Fruit fly (Drosophila melanogaster) Kc167 (cell line): Measurements from ENCODE around the gene CG13708.

Experiments used
- h ChIP-seq: fragments of >200 bp; optimal IDR thresholded peaks from 3 replicates; lab custom pipeline; 2018; ENCODE audit warnings: missing external identifiers
- psq ChIP-seq: fragments of >200 bp; optimal IDR thresholded peaks from 2 replicates; lab custom pipeline; 2017; ENCODE audit warnings: missing external identifiers

DNA sequence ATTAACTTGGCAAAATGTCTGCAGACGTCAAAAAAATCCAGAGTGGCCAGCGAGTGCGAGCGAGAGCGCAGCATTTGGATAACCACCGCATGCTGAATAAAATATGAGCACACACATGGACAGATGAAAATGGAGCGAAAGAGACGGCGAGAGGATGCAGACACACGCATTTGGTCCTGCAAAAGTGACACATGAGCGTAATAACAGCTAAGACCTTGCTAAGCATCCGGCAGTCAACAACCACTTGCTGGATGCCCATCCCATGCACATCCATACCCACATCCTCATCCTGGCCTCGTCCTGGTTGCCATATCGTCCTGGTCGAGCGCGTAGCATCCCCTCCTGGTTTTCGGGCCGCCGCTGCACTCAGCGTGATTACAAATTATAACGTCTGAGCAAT lies 9.3 kb upstream of the CG13708 start:
- TF ChIP-seq h (lab: Kevin White, UChicago), result no peak
- TF ChIP-seq psq (lab: Kevin White, UChicago), result no peak
